Fruit fly (Drosophila melanogaster) whole organism, embryonic: ENCODE measurements around the gene Tmtc4.
A peak's percentile ranks its signal among the peaks of the same experiment; 100 is the strongest.

Source experiments
- BtbVII ChIP-seq: fragments of 200-800 bp; sonication (Bioruptor generic); optimal IDR thresholded peaks from 3 replicates; lab custom pipeline; 2017; ENCODE audit warnings: missing biosample characterization, mild to moderate bottlenecking, missing genetic modification characterization
- C15 ChIP-seq: fragments of 200-800 bp; sonication (Bioruptor generic); IDR thresholded peaks from 3 replicates; pipeline ENCODE4 v1.3.6; 2022; ENCODE audit warnings: missing biosample characterization, missing genetic modification characterization
- CG1024 ChIP-seq: fragments of 200-800 bp; sonication (Bioruptor generic); IDR thresholded peaks from 2 replicates; pipeline ENCODE4 v1.3.6; 2022; ENCODE audit warnings: missing biosample characterization, missing genetic modification characterization
- CG10274 ChIP-seq: fragments of 200-800 bp; sonication (Bioruptor generic); optimal IDR thresholded peaks from 3 replicates; lab custom pipeline; 2017; ENCODE audit warnings: missing biosample characterization, mild to moderate bottlenecking, missing genetic modification characterization
- CG10959 ChIP-seq: fragments of 200-800 bp; sonication (Bioruptor generic); IDR thresholded peaks from 2 replicates; pipeline ENCODE4 v1.3.6; 2022; ENCODE audit warnings: missing biosample characterization, missing genetic modification characterization
- CG11398 ChIP-seq: fragments of 200-800 bp; sonication (Bioruptor generic); optimal IDR thresholded peaks from 2 replicates; lab custom pipeline; 2016; ENCODE audit warnings: missing biosample characterization, missing genetic modification characterization
- CG12391 ChIP-seq: fragments of 200-800 bp; sonication (Bioruptor generic); optimal IDR thresholded peaks from 3 replicates; lab custom pipeline; 2018; ENCODE audit warnings: missing biosample characterization, mild to moderate bottlenecking, missing genetic modification characterization, moderate library complexity
- CG14965 ChIP-seq: fragments of 200-800 bp; sonication (Bioruptor generic); optimal IDR thresholded peaks from 2 replicates; lab custom pipeline; 2016; ENCODE audit warnings: missing biosample characterization, missing genetic modification characterization, borderline replicate concordance
- CG1602 ChIP-seq: fragments of 200-800 bp; sonication (Bioruptor generic); optimal IDR thresholded peaks from 3 replicates; lab custom pipeline; 2016; ENCODE audit warnings: missing biosample characterization, missing genetic modification characterization
- CG17912 ChIP-seq: fragments of 200-800 bp; sonication (Bioruptor generic); optimal IDR thresholded peaks from 2 replicates; lab custom pipeline; 2018; ENCODE audit warnings: missing biosample characterization, mild to moderate bottlenecking, missing genetic modification characterization
- CG2129 ChIP-seq: fragments of 200-800 bp; sonication (Bioruptor generic); IDR thresholded peaks from 2 replicates; pipeline ENCODE4 v1.3.6; 2022; ENCODE audit warnings: missing biosample characterization, missing genetic modification characterization; ENCODE audit not compliant: partially characterized antibody
- CG2199 ChIP-seq: fragments of 200-800 bp; sonication (Bioruptor generic); IDR thresholded peaks from 3 replicates; pipeline ENCODE4 v1.3.6; 2022; ENCODE audit warnings: missing biosample characterization, missing genetic modification characterization
- CG3726 ChIP-seq: fragments of 200-800 bp; sonication (Bioruptor generic); IDR thresholded peaks from 3 replicates; pipeline ENCODE4, ENCODE4 v1.3.6; 2022; ENCODE audit warnings: missing biosample characterization, missing genetic modification characterization
- CG7271 ChIP-seq: fragments of 200-800 bp; sonication (Bioruptor generic); optimal IDR thresholded peaks from 2 replicates; lab custom pipeline; 2018; ENCODE audit warnings: missing biosample characterization, mild to moderate bottlenecking, missing genetic modification characterization, moderate library complexity
- CG7357 ChIP-seq: fragments of 200-800 bp; sonication (Bioruptor generic); IDR thresholded peaks from 3 replicates; pipeline ENCODE4 v1.3.6; 2022; ENCODE audit warnings: missing biosample characterization, missing genetic modification characterization
- CG7963 ChIP-seq: fragments of 200-800 bp; sonication (Bioruptor generic); IDR thresholded peaks from 3 replicates; pipeline ENCODE4 v1.3.6; 2022; ENCODE audit warnings: missing biosample characterization, missing genetic modification characterization; ENCODE audit not compliant: partially characterized antibody
- Drgx ChIP-seq: fragments of 200-800 bp; sonication (Bioruptor generic); IDR thresholded peaks from 2 replicates; pipeline ENCODE4 v1.3.6; 2022; ENCODE audit warnings: missing biosample characterization, missing genetic modification characterization
- Fer2 ChIP-seq: fragments of 200-800 bp; sonication (Bioruptor generic); optimal IDR thresholded peaks from 2 replicates; lab custom pipeline; 2018; ENCODE audit warnings: missing biosample characterization, mild to moderate bottlenecking, missing genetic modification characterization, moderate library complexity
- GATAe ChIP-seq: fragments of 200-800 bp; sonication (Bioruptor generic); conservative IDR thresholded peaks from 2 replicates; pipeline ENCODE4 v1.3.6; 2022; ENCODE audit warnings: missing biosample characterization, missing genetic modification characterization
- Hey ChIP-seq: fragments of 200-800 bp; sonication (Bioruptor generic); optimal IDR thresholded peaks from 3 replicates; lab custom pipeline; 2018; ENCODE audit warnings: missing biosample characterization, mild to moderate bottlenecking, missing genetic modification characterization
- MBD-R2 ChIP-seq: fragments of 200-800 bp; sonication (Bioruptor generic); IDR thresholded peaks from 2 replicates; pipeline ENCODE4 v1.3.6; 2022; ENCODE audit warnings: missing biosample characterization, missing genetic modification characterization
- Med ChIP-seq: fragments of 200-800 bp; sonication (Bioruptor generic); peaks from one replicate; lab custom pipeline; 2016; ENCODE audit warnings: missing biosample characterization, missing genetic modification characterization, mild to moderate bottlenecking, inconsistent platforms, moderate library complexity
- NFAT ChIP-seq: fragments of 200-800 bp; sonication (Bioruptor generic); IDR thresholded peaks from 2 replicates; pipeline ENCODE4 v1.3.6; 2022; ENCODE audit warnings: missing biosample characterization, missing genetic modification characterization
- Nf-YB ChIP-seq: fragments of 200-800 bp; sonication (Bioruptor generic); optimal IDR thresholded peaks from 3 replicates; lab custom pipeline; 2019; ENCODE audit warnings: missing biosample characterization, mild to moderate bottlenecking, missing genetic modification characterization, moderate library complexity
- Oaz ChIP-seq: fragments of 200-800 bp; sonication (Bioruptor generic); IDR thresholded peaks from 2 replicates; pipeline ENCODE4 v1.3.6; 2022; ENCODE audit warnings: missing biosample characterization, missing genetic modification characterization
- Scr ChIP-seq: fragments of 200-800 bp; sonication (Bioruptor generic); IDR thresholded peaks from 2 replicates; pipeline ENCODE4 v1.3.6; 2022; ENCODE audit warnings: missing biosample characterization, missing genetic modification characterization; ENCODE audit not compliant: partially characterized antibody
- Stat92E ChIP-seq, 3 experiments: fragments of >200 bp in 2 of 3; fragments of 200-800 bp in 1 of 3; sonication (Bioruptor generic) in 1 of 3; optimal IDR thresholded peaks; 2 replicates each; lab custom pipeline; 2017 to 2019; ENCODE audit warnings: missing biosample characterization in 3 of 3, missing genetic modification characterization in 3 of 3, mild to moderate bottlenecking in 1 of 3, moderate library complexity in 1 of 3
- TFAM ChIP-seq: fragments of 200-800 bp; sonication (Bioruptor generic); optimal IDR thresholded peaks from 2 replicates; lab custom pipeline; 2017; ENCODE audit warnings: missing biosample characterization, missing genetic modification characterization, inconsistent platforms
- Trl ChIP-seq, 3 experiments: fragments of >200 bp in 2 of 3; fragments of 200-800 bp in 1 of 3; sonication (Bioruptor generic) in 1 of 3; optimal IDR thresholded peaks; 2 replicates in 1 of 3; 3 replicates in 2 of 3; lab custom pipeline; 2016 to 2017; ENCODE audit warnings: missing biosample characterization in 1 of 3, missing genetic modification characterization in 1 of 3
- YL-1 ChIP-seq: fragments of 200-800 bp; sonication (Bioruptor generic); optimal IDR thresholded peaks from 3 replicates; lab custom pipeline; 2017; ENCODE audit warnings: missing biosample characterization, mild to moderate bottlenecking, missing genetic modification characterization
- al ChIP-seq: fragments of 200-800 bp; sonication (Bioruptor generic); IDR thresholded peaks from 2 replicates; pipeline ENCODE4 v1.3.6; 2022; ENCODE audit warnings: missing biosample characterization, missing genetic modification characterization
- ato ChIP-seq: fragments of 200-800 bp; sonication (Bioruptor generic); IDR thresholded peaks from 2 replicates; pipeline ENCODE4 v1.3.6; 2022; ENCODE audit warnings: missing biosample characterization, missing genetic modification characterization; ENCODE audit not compliant: partially characterized antibody
- az2 ChIP-seq: fragments of 200-800 bp; sonication (Bioruptor generic); optimal IDR thresholded peaks from 3 replicates; lab custom pipeline; 2016; ENCODE audit warnings: missing biosample characterization, missing genetic modification characterization
- bab2 ChIP-seq: fragments of 200-800 bp; sonication (Bioruptor generic); optimal IDR thresholded peaks from 2 replicates; lab custom pipeline; 2016; ENCODE audit warnings: missing biosample characterization, missing genetic modification characterization
- btn ChIP-seq: fragments of 200-800 bp; sonication (Bioruptor generic); optimal IDR thresholded peaks from 2 replicates; lab custom pipeline; 2016; ENCODE audit warnings: missing biosample characterization, missing genetic modification characterization
- chn ChIP-seq: fragments of 200-800 bp; sonication (Bioruptor generic); optimal IDR thresholded peaks from 2 replicates; lab custom pipeline; 2016; ENCODE audit warnings: missing biosample characterization, missing genetic modification characterization
- crp ChIP-seq, 2 experiments: fragments of 200-800 bp; sonication (Bioruptor generic); optimal IDR thresholded peaks; 2 replicates in 1 of 2; 3 replicates in 1 of 2; lab custom pipeline; 2017; ENCODE audit warnings: missing biosample characterization in 2 of 2, missing genetic modification characterization in 2 of 2, mild to moderate bottlenecking in 1 of 2, moderate library complexity in 1 of 2
- dysf ChIP-seq: fragments of 200-800 bp; sonication (Bioruptor generic); IDR thresholded peaks from 3 replicates; pipeline ENCODE4 v1.3.6; 2022; ENCODE audit warnings: missing biosample characterization, missing genetic modification characterization
- fd102C ChIP-seq: fragments of 200-800 bp; sonication (Bioruptor generic); optimal IDR thresholded peaks from 2 replicates; lab custom pipeline; 2018; ENCODE audit warnings: missing biosample characterization, mild to moderate bottlenecking, missing genetic modification characterization, moderate library complexity
- inv ChIP-seq: fragments of 200-800 bp; sonication (Bioruptor generic); IDR thresholded peaks from 2 replicates; pipeline ENCODE4 v1.3.6; 2022; ENCODE audit warnings: missing biosample characterization, missing genetic modification characterization; ENCODE audit not compliant: partially characterized antibody
- lov ChIP-seq, 2 experiments: fragments of 200-800 bp in 1 of 2; fragments of >200 bp in 1 of 2; sonication (Bioruptor generic) in 1 of 2; IDR thresholded peaks in 1 of 2; optimal IDR thresholded peaks in 1 of 2; 2 replicates in 1 of 2; 3 replicates in 1 of 2; pipeline versions ENCODE4 v1.3.6 to Lab custom; 2017 to 2022; ENCODE audit warnings: missing biosample characterization in 1 of 2, missing genetic modification characterization in 1 of 2
- mam ChIP-seq: fragments of 200-800 bp; sonication (Bioruptor generic); optimal IDR thresholded peaks from 3 replicates; lab custom pipeline; 2016; ENCODE audit warnings: missing biosample characterization, missing genetic modification characterization
- oc ChIP-seq: fragments of 200-800 bp; sonication (Bioruptor generic); optimal IDR thresholded peaks from 2 replicates; lab custom pipeline; 2018; ENCODE audit warnings: missing biosample characterization, mild to moderate bottlenecking, missing genetic modification characterization, moderate library complexity
- odd ChIP-seq: fragments of 200-800 bp; sonication (Bioruptor generic); optimal IDR thresholded peaks from 2 replicates; lab custom pipeline; 2017; ENCODE audit warnings: missing biosample characterization, mild to moderate bottlenecking, missing genetic modification characterization
- pita ChIP-seq: fragments of 200-800 bp; sonication (Bioruptor generic); optimal IDR thresholded peaks from 2 replicates; lab custom pipeline; 2017; ENCODE audit warnings: missing biosample characterization, mild to moderate bottlenecking, missing genetic modification characterization
- pros ChIP-seq: fragments of 200-800 bp; sonication (Bioruptor generic); optimal IDR thresholded peaks from 3 replicates; lab custom pipeline; 2019; ENCODE audit warnings: missing biosample characterization, mild to moderate bottlenecking, missing genetic modification characterization, moderate library complexity
- shn ChIP-seq: fragments of 200-800 bp; sonication (Bioruptor generic); optimal IDR thresholded peaks from 3 replicates; lab custom pipeline; 2016; ENCODE audit warnings: missing biosample characterization, missing genetic modification characterization
- sqz ChIP-seq: fragments of 200-800 bp; sonication (Bioruptor generic); optimal IDR thresholded peaks from 3 replicates; lab custom pipeline; 2018; ENCODE audit warnings: missing biosample characterization, mild to moderate bottlenecking, missing genetic modification characterization
- wdn ChIP-seq: fragments of 200-800 bp; sonication (Bioruptor generic); IDR thresholded peaks from 2 replicates; pipeline ENCODE4 v1.3.6; 2022; ENCODE audit warnings: missing biosample characterization, missing genetic modification characterization
- zf30C ChIP-seq: fragments of 200-800 bp; sonication (Bioruptor generic); optimal IDR thresholded peaks from 3 replicates; lab custom pipeline; 2018; ENCODE audit warnings: missing biosample characterization, mild to moderate bottlenecking, missing genetic modification characterization

The Tmtc4 gene

dm6 chr3R:15367477-15367876 lies 16.5 kb downstream of the Tmtc4 start, which contains the start of gene CG34404 (continued):
- no peak for TF ChIP-seq CG7271 (tag; lab: Kevin White, UChicago)
- no peak for TF ChIP-seq NFAT (GFP tag; lab: Robert Waterston, UW)
- TF ChIP-seq Fer2 (tag; lab: Kevin White, UChicago), result no peak
- no peak for TF ChIP-seq CG10274 (GFP tag; lab: Kevin White, UChicago)
- TF ChIP-seq inv (GFP tag; lab: Robert Waterston, UW), result no peak
- TF ChIP-seq al (GFP tag; lab: Robert Waterston, UW), result no peak
- TF ChIP-seq mam (GFP tag; lab: Kevin White, UChicago), result no peak
- TF ChIP-seq Nf-YB, result no peak
- no peak for TF ChIP-seq BtbVII (GFP tag; lab: Kevin White, UChicago)
- TF ChIP-seq CG1602 (GFP tag; lab: Kevin White, UChicago), result no peak
- no peak for TF ChIP-seq zf30C (GFP tag; lab: Kevin White, UChicago)
- no peak for TF ChIP-seq CG7357 (GFP tag; lab: Robert Waterston, UW)
- TF ChIP-seq az2 (GFP tag; lab: Kevin White, UChicago), result no peak
- TF ChIP-seq CG7963 (GFP tag; lab: Robert Waterston, UW), result no peak
- no peak for TF ChIP-seq shn
- no peak for TF ChIP-seq TFAM (GFP tag; lab: Kevin White, UChicago)
- no peak for TF ChIP-seq CG14965 (GFP tag; lab: Kevin White, UChicago)
- no peak for TF ChIP-seq GATAe (GFP tag; lab: Robert Waterston, UW)
- no peak for TF ChIP-seq pros (GFP tag; lab: Kevin White, UChicago)
- peak; percentile 66 for TF ChIP-seq Med
- no peak for TF ChIP-seq odd (GFP tag; lab: Kevin White, UChicago)
- no peak for TF ChIP-seq CG1024
- no peak for TF ChIP-seq pita (GFP tag; lab: Kevin White, UChicago)
- TF ChIP-seq crp (GFP tag; optimal IDR thresholded peaks at IDR 0.05; lab: Kevin White, UChicago), result peak in 1 of 2 experiments; percentile 36
- TF ChIP-seq sqz, result no peak
- no peak for TF ChIP-seq Hey (tag; lab: Kevin White, UChicago)
- peak; percentile 39; the same call in 1 of the 2 replicates for TF ChIP-seq MBD-R2 (GFP tag; lab: Robert Waterston, UW)
- no peak for TF ChIP-seq lov (optimal IDR thresholded peaks at IDR 0.05; lab: Kevin White, UChicago)
- TF ChIP-seq lov (GFP tag; IDR thresholded peaks at IDR 0.05; lab: Robert Waterston, UW), result no peak
- TF ChIP-seq CG11398 (GFP tag; lab: Kevin White, UChicago), result no peak
- TF ChIP-seq Stat92E (GFP tag; optimal IDR thresholded peaks at IDR 0.05; lab: Kevin White, UChicago), result no peak
- TF ChIP-seq fd102C, result no peak
- no peak for TF ChIP-seq Oaz (GFP tag; lab: Robert Waterston, UW)
- TF ChIP-seq Drgx (GFP tag; lab: Robert Waterston, UW), result no peak
- TF ChIP-seq Scr (GFP tag; lab: Robert Waterston, UW), result peak; percentile 54; the same call in 1 of the 2 replicates
- no peak for TF ChIP-seq Trl (optimal IDR thresholded peaks at IDR 0.05; lab: Kevin White, UChicago)
- TF ChIP-seq Trl (GFP tag; optimal IDR thresholded peaks at IDR 0.05; lab: Kevin White, UChicago), result no peak
- no peak for TF ChIP-seq CG2199 (GFP tag; lab: Robert Waterston, UW)
- TF ChIP-seq ato (GFP tag; lab: Robert Waterston, UW), result peak; percentile 17; the same call in 1 of the 2 replicates
- no peak for TF ChIP-seq wdn (GFP tag; lab: Robert Waterston, UW)
- TF ChIP-seq CG3726 (GFP tag; lab: Robert Waterston, UW), result no peak
- no peak for TF ChIP-seq chn (GFP tag; lab: Kevin White, UChicago)
- no peak for TF ChIP-seq CG2129 (GFP tag; lab: Robert Waterston, UW)
- TF ChIP-seq dysf, result no peak
- no peak for TF ChIP-seq oc (tag; lab: Kevin White, UChicago)
- no peak for TF ChIP-seq C15 (GFP tag; lab: Robert Waterston, UW)
- TF ChIP-seq CG10959 (GFP tag; lab: Robert Waterston, UW), result no peak
- TF ChIP-seq btn (GFP tag; lab: Kevin White, UChicago), result no peak
- peak; percentile 9 for TF ChIP-seq YL-1 (GFP tag; lab: Kevin White, UChicago)
- TF ChIP-seq bab2, result no peak
- no peak for TF ChIP-seq CG17912 (GFP tag; lab: Kevin White, UChicago)
- TF ChIP-seq CG12391 (tag; lab: Kevin White, UChicago), result no peak
